Fruit fly (Drosophila melanogaster): ENCODE results near the gene CecC.
A peak's percentile ranks its signal among the peaks of the same experiment; 100 is the strongest.

The CecC gene

DNA sequence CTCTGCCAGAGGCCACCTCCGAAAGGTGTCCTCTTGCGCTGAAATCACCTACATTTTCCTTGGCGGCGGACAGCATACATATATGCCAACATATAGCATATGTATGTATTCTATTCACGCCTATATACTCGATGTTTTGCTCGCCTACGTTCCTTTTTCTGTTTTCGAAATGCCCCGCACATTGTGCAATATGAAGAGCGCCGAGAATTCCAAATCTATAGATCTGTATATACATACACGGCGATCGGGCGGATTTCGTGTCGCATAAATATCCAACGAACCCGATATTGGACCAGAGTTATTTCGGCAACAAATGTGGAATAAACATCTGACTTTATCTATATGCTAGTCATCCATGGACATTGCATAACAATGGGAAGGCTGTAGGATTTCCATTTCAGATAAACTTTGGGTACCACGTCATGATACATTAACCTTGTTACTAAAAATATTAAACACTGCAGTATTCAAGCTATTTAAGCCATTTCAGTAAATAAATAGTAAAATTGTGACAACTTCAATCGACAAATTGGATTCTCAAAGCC, 41.2 kb upstream of the CecC start:
- TF ChIP-seq sr (GFP tag; IDR thresholded peaks at IDR 0.05) (peak; percentile 81), CG12769 (tag; optimal IDR thresholded peaks at IDR 0.05) (peak; percentile 62), Ets65A (GFP tag) (peak; percentile 37), so (GFP tag; IDR thresholded peaks at IDR 0.05) (peak; percentile 65; the same call in 1 of the 3 replicates), nerfin-1 (tag; optimal IDR thresholded peaks at IDR 0.05) (no peak), sd (tag; optimal IDR thresholded peaks at IDR 0.05) (peak; percentile 83), CG4360 (GFP tag; IDR thresholded peaks at IDR 0.05) (no peak), chinmo (GFP tag; IDR thresholded peaks at IDR 0.05; ENCODE audit: partially characterized antibody) (0 out of 4 replicates have a peak, but pooled peaks have one; percentile 21), Hey (tag; optimal IDR thresholded peaks at IDR 0.05) (no peak), insv (GFP tag; optimal IDR thresholded peaks at IDR 0.05) (no peak), CG12104 (GFP tag; optimal IDR thresholded peaks at IDR 0.05) (no peak), Pdp1 (GFP tag; optimal IDR thresholded peaks at IDR 0.05) (peak in 1 of 2 experiments; percentile 96), CG18764 (GFP tag; optimal IDR thresholded peaks at IDR 0.05) (no peak)

DNA sequence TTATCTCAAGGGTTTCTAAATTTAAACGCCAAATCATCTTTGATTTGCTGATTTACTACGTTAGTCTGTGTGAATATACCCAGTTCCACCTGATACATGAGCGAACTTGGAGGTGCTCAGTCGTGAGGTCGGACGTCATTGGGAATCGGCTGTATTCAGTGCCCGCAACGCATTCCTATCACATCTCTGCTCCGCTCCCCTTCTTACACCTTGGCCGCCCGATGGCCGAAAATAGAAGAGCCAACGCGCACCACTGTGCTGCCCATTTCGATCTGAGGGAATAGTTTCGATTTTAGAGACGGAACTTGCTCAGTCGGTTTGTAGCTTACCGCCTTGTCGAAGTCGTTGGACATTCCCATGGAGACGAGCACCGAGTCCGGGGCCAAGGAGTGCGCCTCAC, 40.0 kb upstream of the CecC start:
- no peak for TF ChIP-seq gsb (GFP tag; IDR thresholded peaks at IDR 0.05)
- TF ChIP-seq Med (GFP tag) = peak; percentile 26
- no peak for TF ChIP-seq ara (GFP tag; IDR thresholded peaks at IDR 0.05)
- TF ChIP-seq vfl (GFP tag; optimal IDR thresholded peaks at IDR 0.05) = no peak
- TF ChIP-seq CG30431 (GFP tag; optimal IDR thresholded peaks at IDR 0.05) = no peak
- no peak for TF ChIP-seq scrt (GFP tag; optimal IDR thresholded peaks at IDR 0.05)
- no peak for TF ChIP-seq Oaz (GFP tag; IDR thresholded peaks at IDR 0.05)
- TF ChIP-seq chn (GFP tag; optimal IDR thresholded peaks at IDR 0.05) = no peak
- TF ChIP-seq Gsc (GFP tag; IDR thresholded peaks at IDR 0.05) = no peak
- TF ChIP-seq ac (GFP tag; optimal IDR thresholded peaks at IDR 0.05) = no peak
- no peak for TF ChIP-seq phol (tag; optimal IDR thresholded peaks at IDR 0.05)
- no peak for TF ChIP-seq usp (GFP tag; optimal IDR thresholded peaks at IDR 0.05)
- TF ChIP-seq Stat92E (GFP tag; optimal IDR thresholded peaks at IDR 0.05) = no peak
- TF ChIP-seq CG10267 (tag; optimal IDR thresholded peaks at IDR 0.05) = no peak
- TF ChIP-seq Fer3 (tag; optimal IDR thresholded peaks at IDR 0.05) = no peak
- TF ChIP-seq tup (GFP tag; optimal IDR thresholded peaks at IDR 0.05) = no peak
- no peak for TF ChIP-seq CG7987 (GFP tag; optimal IDR thresholded peaks at IDR 0.05)
- TF ChIP-seq pb (GFP tag; optimal IDR thresholded peaks at IDR 0.05) = no peak
- TF ChIP-seq chm (GFP tag; IDR thresholded peaks at IDR 0.05) = no peak
- TF ChIP-seq Lim3 (GFP tag; IDR thresholded peaks at IDR 0.05) = no peak
- TF ChIP-seq vnd (GFP tag; IDR thresholded peaks at IDR 0.05; ENCODE audit: partially characterized antibody) = no peak
- TF ChIP-seq HHEX (GFP tag; optimal IDR thresholded peaks at IDR 0.05) = no peak
- TF ChIP-seq ranshi (GFP tag; IDR thresholded peaks at IDR 0.05) = no peak
- TF ChIP-seq NFAT (GFP tag; IDR thresholded peaks at IDR 0.05) = no peak
- no peak for TF ChIP-seq CG2678 (tag; optimal IDR thresholded peaks at IDR 0.05)
- no peak for TF ChIP-seq amos (GFP tag; IDR thresholded peaks at IDR 0.05; ENCODE audit: partially characterized antibody)
- no peak for TF ChIP-seq ap (GFP tag; IDR thresholded peaks at IDR 0.05)
- no peak for TF ChIP-seq Hmx (GFP tag; optimal IDR thresholded peaks at IDR 0.05)
- TF ChIP-seq CG7556 (GFP tag; optimal IDR thresholded peaks at IDR 0.05) = no peak
- no peak for TF ChIP-seq CG7963 (GFP tag; IDR thresholded peaks at IDR 0.05; ENCODE audit: partially characterized antibody)
- TF ChIP-seq Abd-B (GFP tag; optimal IDR thresholded peaks at IDR 0.05) = no peak
- peak; percentile 20; the same call in 1 of the 2 replicates for TF ChIP-seq crol (GFP tag; IDR thresholded peaks at IDR 0.05)
- no peak for TF ChIP-seq CG5953 (GFP tag; IDR thresholded peaks at IDR 0.05)
- peak; percentile 81 for TF ChIP-seq sd (tag; optimal IDR thresholded peaks at IDR 0.05)
- no peak for TF ChIP-seq hth (optimal IDR thresholded peaks at IDR 0.05)
- TF ChIP-seq CG14860 (GFP tag; IDR thresholded peaks at IDR 0.05; ENCODE audit: partially characterized antibody) = no peak
- TF ChIP-seq tin (GFP tag; optimal IDR thresholded peaks at IDR 0.05) = no peak
- TF ChIP-seq CG12769 (tag; optimal IDR thresholded peaks at IDR 0.05) = peak; percentile 93
- no peak for TF ChIP-seq Mrtf (GFP tag; IDR thresholded peaks at IDR 0.05)
- no peak for TF ChIP-seq CTCF (GFP tag; optimal IDR thresholded peaks at IDR 0.05)

All from whole organism, embryonic.